Worm (Caenorhabditis elegans): ENCODE results near the gene fbxb-83.

DNA sequence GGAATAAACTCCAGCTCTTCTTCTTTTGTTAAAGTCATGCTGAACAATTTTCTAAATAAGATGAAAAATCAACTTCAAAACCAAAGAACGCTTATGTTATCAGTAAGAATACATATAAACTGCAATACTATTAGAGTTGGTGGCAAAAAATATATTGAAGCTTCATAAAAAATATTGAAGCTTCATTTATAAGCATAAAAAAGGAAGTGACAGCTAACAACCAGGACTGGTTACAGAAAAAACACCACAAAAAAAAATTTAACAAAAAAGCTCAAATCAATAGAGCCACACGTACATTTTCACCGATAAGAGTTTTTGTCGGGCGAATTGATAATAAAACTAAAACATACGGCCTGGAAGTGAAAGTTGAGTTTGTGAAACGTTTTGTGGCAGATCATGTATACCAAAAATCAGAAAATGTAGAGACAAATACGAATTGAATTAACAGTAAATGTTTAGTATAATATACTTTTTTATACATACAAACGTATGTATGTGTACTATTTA is 2.6 kb upstream of the fbxb-83 start, which contains the start of gene sqst-5:
- TF ChIP-seq ces-1 (GFP tag; optimal IDR thresholded peaks at IDR 0.05), result no peak
- TF ChIP-seq lin-13 (tag; optimal IDR thresholded peaks at IDR 0.05), result no peak

All from whole organism, mixed stage, embryonic.